Worm (Caenorhabditis elegans): ENCODE data around the gene C52B9.4.

ce11 chrX:4222779-4223387 lies 37.6 kb upstream of the C52B9.4 start:
- TF ChIP-seq ztf-29 (GFP tag; IDR thresholded peaks at IDR 0.05) (peak; percentile 96), cog-1 (tag; optimal IDR thresholded peaks at IDR 0.05) (peak; percentile 36), klf-2 (GFP tag; conservative IDR thresholded peaks at IDR 0.05) (no peak), ztf-23 (GFP tag; IDR thresholded peaks at IDR 0.05) (0 out of 2 replicates have a peak, but pooled peaks have one; percentile 45), T22C8.4 (GFP tag; IDR thresholded peaks at IDR 0.05) (no peak), tab-1 (GFP tag; IDR thresholded peaks at IDR 0.05) (no peak)
